Worm (Caenorhabditis elegans) whole organism, L1 larva: ENCODE data around the gene mvb-12.

ENCODE experiments used
- aly-2 ChIP-seq: fragments of 150-350 bp; optimal IDR thresholded peaks from 2 replicates; lab custom pipeline; 2014; ENCODE audit warnings: missing biosample characterization, missing genetic modification characterization
- egl-13 ChIP-seq: sonication (generic microtip); optimal IDR thresholded peaks from 2 replicates; lab custom pipeline; 2016; ENCODE audit warnings: missing genotype, missing genetic modification reagents, missing genetic modification characterization, missing compliant biosample characterization
- elt-3 ChIP-seq, 6 experiments: fragments of 150-350 bp in 1 of 6; sonication (generic microtip); optimal IDR thresholded peaks; 2 replicates each; lab custom pipeline; 2017 to 2018; ENCODE audit warnings: missing biosample characterization in 6 of 6, missing genetic modification characterization in 6 of 6, inconsistent platforms in 1 of 6
- ets-5 ChIP-seq: fragments of 200-800 bp; sonication (Bioruptor generic); IDR thresholded peaks from 2 replicates; pipeline ENCODE4 v1.3.6; 2022; ENCODE audit warnings: missing genetic modification characterization, missing compliant biosample characterization
- nhr-237 ChIP-seq: fragments of 150-350 bp; optimal IDR thresholded peaks from 2 replicates; lab custom pipeline; 2014; ENCODE audit warnings: missing biosample characterization, missing genetic modification characterization
- nhr-77 ChIP-seq: fragments of 150-350 bp; optimal IDR thresholded peaks from 2 replicates; lab custom pipeline; 2014; ENCODE audit warnings: missing biosample characterization, missing genetic modification characterization
- sup-37 ChIP-seq: fragments of 200-800 bp; sonication (Bioruptor generic); optimal IDR thresholded peaks from 2 replicates; lab custom pipeline; 2018; ENCODE audit warnings: mild to moderate bottlenecking, missing genetic modification characterization, missing compliant biosample characterization

ce11 chrIV:7849235-7849634 is 18.9 kb downstream of the mvb-12 start:
- TF ChIP-seq nhr-77 (tag; lab: Kevin White, UChicago): no peak
- TF ChIP-seq aly-2 (tag; lab: Kevin White, UChicago): no peak
- no peak for TF ChIP-seq egl-13
- TF ChIP-seq sup-37 (GFP tag; lab: Kevin White, UChicago): no peak
- TF ChIP-seq nhr-237: no peak
- TF ChIP-seq elt-3 (tag; optimal IDR thresholded peaks at IDR 0.05; lab: Kevin White, UChicago): no peak
- TF ChIP-seq ets-5 (GFP tag; lab: Robert Waterston, UW): no peak
